Worm (Caenorhabditis elegans): ENCODE data around the gene F48F7.6.

The F48F7.6 gene

ce11 chrX:14001494-14001974 lies 23.9 kb downstream of the F48F7.6 start, which contains the start of gene cytb-5.1 (continued):
- no peak for TF ChIP-seq dpl-1 (GFP tag; optimal IDR thresholded peaks at IDR 0.05)
- TF ChIP-seq ceh-58 (GFP tag; IDR thresholded peaks at IDR 0.05) = no peak
- TF ChIP-seq lin-40 (tag; optimal IDR thresholded peaks at IDR 0.05) = peak; percentile 10
- no peak for TF ChIP-seq ZK185.1 (tag; optimal IDR thresholded peaks at IDR 0.05; ENCODE audit: poor library complexity, severe bottlenecking)
- TF ChIP-seq nhr-80 (tag; optimal IDR thresholded peaks at IDR 0.05) = peak; percentile 63
- no peak for TF ChIP-seq ztf-3 (GFP tag; optimal IDR thresholded peaks at IDR 0.05)
- no peak for TF ChIP-seq zfh-2 (GFP tag; conservative IDR thresholded peaks at IDR 0.05)
- no peak for TF ChIP-seq ceh-100 (GFP tag; IDR thresholded peaks at IDR 0.05)
- no peak for TF ChIP-seq F39B2.1 (GFP tag; IDR thresholded peaks at IDR 0.05)
- no peak for TF ChIP-seq bed-1 (GFP tag; IDR thresholded peaks at IDR 0.05)
- TF ChIP-seq nfyb-1 (GFP tag; IDR thresholded peaks at IDR 0.05) = 0 out of 2 replicates have a peak, but pooled peaks have one; percentile 52
- TF ChIP-seq T26A5.8 (tag; optimal IDR thresholded peaks at IDR 0.05) = no peak
- TF ChIP-seq sea-2 (GFP tag; IDR thresholded peaks at IDR 0.05) = no peak
- TF ChIP-seq lag-1 (GFP tag; IDR thresholded peaks at IDR 0.05) = no peak
- no peak for TF ChIP-seq snpc-3.4 (tag; optimal IDR thresholded peaks at IDR 0.05)
- TF ChIP-seq ets-4 (GFP tag; optimal IDR thresholded peaks at IDR 0.05) = no peak
- peak; percentile 14 for TF ChIP-seq lin-54 (GFP tag; optimal IDR thresholded peaks at IDR 0.05)
- no peak for TF ChIP-seq F22D6.2 (tag; optimal IDR thresholded peaks at IDR 0.05)
- TF ChIP-seq nfya-2 (GFP tag; IDR thresholded peaks at IDR 0.05) = no peak
- TF ChIP-seq lin-35 (GFP tag; optimal IDR thresholded peaks at IDR 0.05) = no peak
- no peak for TF ChIP-seq F49E8.2 (tag; optimal IDR thresholded peaks at IDR 0.05; ENCODE audit: insufficient read depth)
- no peak for TF ChIP-seq hsf-1 (GFP tag; IDR thresholded peaks at IDR 0.05)
- TF ChIP-seq mes-4 (tag; optimal IDR thresholded peaks at IDR 0.05) = no peak
- no peak for TF ChIP-seq Y56A3A.18 (GFP tag; IDR thresholded peaks at IDR 0.05)
- TF ChIP-seq ekl-4 (GFP tag; IDR thresholded peaks at IDR 0.05) = no peak
- TF ChIP-seq ztf-26 (tag; optimal IDR thresholded peaks at IDR 0.05) = no peak
- no peak for TF ChIP-seq cebp-2 (GFP tag; IDR thresholded peaks at IDR 0.05)
- TF ChIP-seq Y53G8AR.9 (GFP tag; conservative IDR thresholded peaks at IDR 0.05) = no peak
- no peak for TF ChIP-seq athp-1 (tag; optimal IDR thresholded peaks at IDR 0.05)
- TF ChIP-seq T07F8.4 (tag; optimal IDR thresholded peaks at IDR 0.05) = no peak
- no peak for TF ChIP-seq tlf-1 (GFP tag; optimal IDR thresholded peaks at IDR 0.05)
- no peak for TF ChIP-seq chd-7 (tag; optimal IDR thresholded peaks at IDR 0.05)
- no peak for TF ChIP-seq nfya-1 (tag; optimal IDR thresholded peaks at IDR 0.05; ENCODE audit: borderline replicate concordance, insufficient read depth)
- peak; percentile 10 for TF ChIP-seq attf-5 (GFP tag; optimal IDR thresholded peaks at IDR 0.05)
- no peak for TF ChIP-seq hrde-1 (tag; optimal IDR thresholded peaks at IDR 0.05; ENCODE audit: borderline replicate concordance)
- no peak for TF ChIP-seq ztf-6 (GFP tag; IDR thresholded peaks at IDR 0.05)
- TF ChIP-seq tbp1 (GFP tag; optimal IDR thresholded peaks at IDR 0.05) = no peak
- TF ChIP-seq K11D2.4 (GFP tag; IDR thresholded peaks at IDR 0.05) = no peak
- no peak for TF ChIP-seq snpc-4 (GFP tag; optimal IDR thresholded peaks at IDR 0.05)
- TF ChIP-seq snpc-4 (tag; optimal IDR thresholded peaks at IDR 0.05) = peak in 1 of 4 experiments; percentile 16
- TF ChIP-seq nhr-179 (tag; optimal IDR thresholded peaks at IDR 0.05) = no peak
- TF ChIP-seq madf-8 (GFP tag; conservative IDR thresholded peaks at IDR 0.05) = no peak
- no peak for TF ChIP-seq aptf-3 (GFP tag; IDR thresholded peaks at IDR 0.05)
